Worm (Caenorhabditis elegans) whole organism, young adult: Measurements from ENCODE around the gene nas-29.

Experiments used
- ama-1 ChIP-seq, 3 experiments: fragments of 150-350 bp in 1 of 3; sonication (generic microtip) in 2 of 3; optimal IDR thresholded peaks; 2 replicates each; lab custom pipeline; 2014 to 2018; ENCODE audit warnings: missing biosample characterization in 2 of 3, missing genetic modification characterization in 2 of 3, missing genetic modification reagents in 2 of 3
- fkh-3 ChIP-seq: sonication (generic microtip); optimal IDR thresholded peaks from 2 replicates; lab custom pipeline; 2016; ENCODE audit warnings: mild to moderate bottlenecking, missing genetic modification characterization, missing compliant biosample characterization
- him-1 ChIP-seq: sonication (generic microtip); optimal IDR thresholded peaks from 2 replicates; lab custom pipeline; 2016; ENCODE audit warnings: missing genotype, missing genetic modification reagents, missing genetic modification characterization, missing compliant biosample characterization
- hmg-1.2 ChIP-seq: fragments of 200-800 bp; sonication (Bioruptor generic); IDR thresholded peaks from 2 replicates; pipeline ENCODE4 v1.3.6; 2022; ENCODE audit warnings: missing genetic modification reagents, missing genetic modification characterization, missing compliant biosample characterization
- let-607 ChIP-seq, 2 experiments: fragments of 200-800 bp in 1 of 2; sonication (Bioruptor generic) in 1 of 2; sonication (generic microtip) in 1 of 2; optimal IDR thresholded peaks; 2 replicates each; lab custom pipeline; 2016 to 2018; ENCODE audit warnings: mild to moderate bottlenecking in 2 of 2, missing compliant biosample characterization in 2 of 2, missing genetic modification characterization in 2 of 2, moderate library complexity in 2 of 2, missing genotype in 1 of 2
- lin-26 ChIP-seq: fragments of 200-800 bp; sonication (Bioruptor generic); IDR thresholded peaks from 2 replicates; pipeline ENCODE4 v1.3.6; 2022; ENCODE audit warnings: missing genetic modification reagents, missing genetic modification characterization, missing compliant biosample characterization
- lin-54 ChIP-seq: fragments of 200-800 bp; sonication (Bioruptor generic); optimal IDR thresholded peaks from 2 replicates; lab custom pipeline; 2018; ENCODE audit warnings: mild to moderate bottlenecking, missing genetic modification characterization, missing compliant biosample characterization
- nhr-27 ChIP-seq: fragments of 200-800 bp; sonication (Bioruptor generic); optimal IDR thresholded peaks from 2 replicates; lab custom pipeline; 2018; ENCODE audit warnings: mild to moderate bottlenecking, missing genetic modification characterization, moderate library complexity, missing compliant biosample characterization
- snpc-4 ChIP-seq, 5 experiments: fragments of 150-350 bp in 1 of 5; sonication (generic microtip) in 4 of 5; optimal IDR thresholded peaks; 2 replicates each; lab custom pipeline; 2014 to 2018; ENCODE audit warnings: missing genetic modification characterization in 5 of 5, missing biosample characterization in 3 of 5, antibody characterized with exemption in 2 of 5, mild to moderate bottlenecking in 2 of 5, missing compliant biosample characterization in 2 of 5, missing genotype in 2 of 5, moderate library complexity in 2 of 5, missing genetic modification reagents in 1 of 5
- unc-130 ChIP-seq: sonication (generic microtip); optimal IDR thresholded peaks from 2 replicates; lab custom pipeline; 2016; ENCODE audit warnings: missing genetic modification reagents, missing genetic modification characterization, missing compliant biosample characterization
- zfh-2 ChIP-seq: fragments of 200-800 bp; sonication (Bioruptor generic); conservative IDR thresholded peaks from 2 replicates; pipeline ENCODE4 v1.3.6; 2022; ENCODE audit warnings: missing genetic modification reagents, missing genetic modification characterization, missing compliant biosample characterization

DNA sequence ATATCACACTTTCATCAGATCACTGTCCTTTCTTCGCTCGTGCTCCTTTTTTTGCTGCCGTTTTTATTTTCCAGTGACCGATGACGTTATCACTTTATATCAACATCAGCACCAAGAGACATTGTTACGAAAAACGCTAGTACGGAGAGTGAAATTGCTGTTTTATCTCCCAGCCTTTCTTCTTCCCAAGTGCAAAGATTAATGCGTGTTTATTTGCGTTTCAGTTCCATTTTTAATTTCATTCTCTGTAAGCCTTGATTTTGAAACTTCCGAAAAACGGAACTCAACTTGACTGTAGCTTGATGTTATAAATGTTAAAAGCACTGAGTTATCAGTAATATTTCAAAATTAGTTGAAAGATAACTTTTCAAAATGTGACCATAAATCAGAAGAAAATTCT is 45.0 kb upstream of the nas-29 start:
- TF ChIP-seq zfh-2 (no peak), lin-26 (GFP tag; lab: Robert Waterston, UW) (no peak), him-1 (tag; lab: Kevin White, UChicago) (no peak), fkh-3 (tag; lab: Kevin White, UChicago) (no peak), snpc-4 (GFP tag; optimal IDR thresholded peaks at IDR 0.05; lab: Kevin White, UChicago) (no peak), snpc-4 (tag; optimal IDR thresholded peaks at IDR 0.05; lab: Kevin White, UChicago) (no peak), unc-130 (GFP tag; lab: Kevin White, UChicago) (no peak), ama-1 (optimal IDR thresholded peaks at IDR 0.05; lab: Kevin White, UChicago) (no peak), ama-1 (GFP tag; optimal IDR thresholded peaks at IDR 0.05; lab: Kevin White, UChicago) (no peak), let-607 (tag; optimal IDR thresholded peaks at IDR 0.05; lab: Kevin White, UChicago) (no peak), nhr-27 (tag; lab: Kevin White, UChicago) (no peak), lin-54 (GFP tag; lab: Kevin White, UChicago) (no peak), hmg-1.2 (GFP tag; lab: Robert Waterston, UW) (no peak)
